Worm (Caenorhabditis elegans): ENCODE data around the gene cyp-35A4.
A peak's percentile ranks its signal among the peaks of the same experiment; 100 is the strongest.

cyp-35A4 gene

ce11 chrV:4046122-4046521 lies 14.7 kb downstream of the cyp-35A4 start, which contains the start of gene phat-7:
Gene phat-7 (plus strand): TSS chrV:4046422.
- no peak for TF ChIP-seq fkh-8 (tag; optimal IDR thresholded peaks at IDR 0.05)
- TF ChIP-seq C34B4.2 (tag; optimal IDR thresholded peaks at IDR 0.05): no peak
- TF ChIP-seq lin-39 (tag; optimal IDR thresholded peaks at IDR 0.05): no peak
- TF ChIP-seq xbp-1 (tag; optimal IDR thresholded peaks at IDR 0.05): no peak
- no peak for TF ChIP-seq nhr-90 (tag; optimal IDR thresholded peaks at IDR 0.05; ENCODE audit: poor library complexity)
- TF ChIP-seq C04F5.9 (tag; optimal IDR thresholded peaks at IDR 0.05): no peak
- TF ChIP-seq mdl-1 (tag; optimal IDR thresholded peaks at IDR 0.05): no peak
- TF ChIP-seq vab-15 (tag; optimal IDR thresholded peaks at IDR 0.05): no peak
- TF ChIP-seq mep-1 (tag; optimal IDR thresholded peaks at IDR 0.05): no peak
- no peak for TF ChIP-seq sox-4 (tag; optimal IDR thresholded peaks at IDR 0.05)
- no peak for TF ChIP-seq aly-2 (tag; optimal IDR thresholded peaks at IDR 0.05)

DNA sequence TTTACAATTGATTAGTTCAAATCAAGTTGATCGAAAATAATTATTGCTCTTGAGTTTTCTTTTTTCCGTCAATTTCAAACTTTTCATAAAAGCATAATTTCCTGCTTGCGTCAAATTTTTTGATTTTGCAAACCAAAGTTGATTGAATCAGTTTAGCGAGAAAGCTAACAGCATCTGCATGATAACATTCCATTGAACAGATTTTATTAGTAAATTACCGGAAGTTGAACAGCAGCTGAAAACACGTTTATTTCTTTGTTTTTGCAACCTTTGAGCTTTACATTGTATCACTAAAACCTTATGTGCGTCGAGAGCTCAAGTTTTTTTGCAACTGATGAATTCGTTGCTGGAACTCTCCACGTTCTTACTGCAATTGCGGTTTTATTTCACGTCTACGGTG lies 16.1 kb downstream of the cyp-35A4 start, which contains the start of gene srh-169:
Gene srh-169 (plus strand): TSS at position 301 of the 400 bp plus-strand sequence.
- TF ChIP-seq F16B12.6 (tag; optimal IDR thresholded peaks at IDR 0.05): no peak
- no peak for TF ChIP-seq nhr-12 (tag; optimal IDR thresholded peaks at IDR 0.05)
- TF ChIP-seq efl-1 (optimal IDR thresholded peaks at IDR 0.05): no peak
- TF ChIP-seq efl-1 (GFP tag; optimal IDR thresholded peaks at IDR 0.05 in 1 of 2): peak in 1 of 2 experiments; percentile 24

ce11 chrV:4055025-4055424 lies 23.6 kb downstream of the cyp-35A4 start, which contains the start of gene djr-1.2:
Gene djr-1.2 (minus strand): TSS chrV:4055125.
- TF ChIP-seq efl-1 (optimal IDR thresholded peaks at IDR 0.05) (no peak), efl-1 (GFP tag; optimal IDR thresholded peaks at IDR 0.05 in 1 of 2) (peak in 1 of 2 experiments; percentile 62), nhr-11 (tag; optimal IDR thresholded peaks at IDR 0.05) (no peak)

ce11 chrV:4056203-4056602 lies 24.8 kb downstream of the cyp-35A4 start:
- no peak for TF ChIP-seq aly-2 (tag; optimal IDR thresholded peaks at IDR 0.05)
- no peak for TF ChIP-seq unc-130 (tag; optimal IDR thresholded peaks at IDR 0.05)
- TF ChIP-seq efl-3 (GFP tag; optimal IDR thresholded peaks at IDR 0.05): no peak
- no peak for TF ChIP-seq alr-1 (tag; optimal IDR thresholded peaks at IDR 0.05; ENCODE audit: borderline replicate concordance)
- TF ChIP-seq irx-1 (tag; optimal IDR thresholded peaks at IDR 0.05): no peak

DNA sequence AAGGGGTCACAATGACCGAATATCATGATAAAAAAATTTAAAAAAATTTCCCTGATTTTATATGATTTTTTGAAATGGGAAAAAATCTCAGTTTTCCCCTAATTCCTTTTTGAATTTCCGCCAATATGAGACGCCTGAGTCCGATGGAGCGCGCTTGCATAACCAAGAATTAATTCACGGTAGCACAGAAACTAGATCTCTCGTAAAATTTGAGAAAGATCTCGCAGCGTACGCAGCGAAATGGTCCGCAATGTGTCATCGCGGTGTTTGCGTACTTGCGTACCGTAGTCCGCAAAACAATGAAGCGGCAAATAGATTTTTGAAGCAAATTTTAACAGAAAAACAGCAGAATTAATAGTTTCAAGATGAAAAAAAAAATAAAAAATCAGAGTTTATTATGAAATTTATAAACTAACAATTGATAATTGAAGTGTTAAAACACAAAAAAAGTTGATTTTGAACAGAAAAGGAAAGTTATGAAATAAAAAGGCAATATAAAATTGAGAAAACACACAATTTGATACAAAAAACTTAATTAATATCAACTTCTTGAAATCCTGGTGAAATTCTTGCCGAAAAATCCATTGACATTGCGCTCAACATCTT lies 32.2 kb downstream of the cyp-35A4 start:
- peak; percentile 48 for TF ChIP-seq nhr-20 (tag; optimal IDR thresholded peaks at IDR 0.05)
- peak; percentile 45 for TF ChIP-seq xbp-1 (tag; optimal IDR thresholded peaks at IDR 0.05)
- TF ChIP-seq dsc-1 (tag; optimal IDR thresholded peaks at IDR 0.05): peak; percentile 38
- peak; percentile 42 to 67 (median 48) for TF ChIP-seq dpl-1 (GFP tag; optimal IDR thresholded peaks at IDR 0.05)
- peak; percentile 93 for TF ChIP-seq nhr-19 (GFP tag; conservative IDR thresholded peaks at IDR 0.05)
- TF ChIP-seq ceh-88 (GFP tag; IDR thresholded peaks at IDR 0.05): peak; percentile 84
- TF ChIP-seq nhr-47 (tag; optimal IDR thresholded peaks at IDR 0.05): peak; percentile 73
- peak; percentile 19 for TF ChIP-seq fkh-8 (tag; optimal IDR thresholded peaks at IDR 0.05)
- TF ChIP-seq mab-9 (GFP tag; IDR thresholded peaks at IDR 0.05): peak; percentile 84
- peak; percentile 48 to 70 for TF ChIP-seq lin-35 (GFP tag; optimal IDR thresholded peaks at IDR 0.05)
- peak; percentile 89 for TF ChIP-seq unc-98 (GFP tag; IDR thresholded peaks at IDR 0.05)
- TF ChIP-seq unc-86 (tag; optimal IDR thresholded peaks at IDR 0.05): peak; percentile 34
- TF ChIP-seq lsy-2 (tag; optimal IDR thresholded peaks at IDR 0.05): peak; percentile 81 to 93
- peak; percentile 37 for TF ChIP-seq swsn-7 (tag; optimal IDR thresholded peaks at IDR 0.05)
- peak; percentile 65 for TF ChIP-seq nhr-85 (tag)
- TF ChIP-seq F16B12.6 (tag; optimal IDR thresholded peaks at IDR 0.05): peak; percentile 49
- TF ChIP-seq efl-1 (optimal IDR thresholded peaks at IDR 0.05): peak; percentile 62 to 75
- TF ChIP-seq efl-1 (GFP tag; optimal IDR thresholded peaks at IDR 0.05 in 1 of 2): peak; percentile 69 to 96
- peak; percentile 86 for TF ChIP-seq grh-1 (GFP tag; IDR thresholded peaks at IDR 0.05)
- TF ChIP-seq rnt-1 (tag; optimal IDR thresholded peaks at IDR 0.05): peak; percentile 58
- peak; percentile 88 for TF ChIP-seq isw-1 (GFP tag; IDR thresholded peaks at IDR 0.05)

Measured in whole organism, L1 larva.